Worm (Caenorhabditis elegans) whole organism, midembryonic: ENCODE measurements around the gene Y24D9A.6.

Source experiments
- cog-1 ChIP-seq: sonication (generic microtip); optimal IDR thresholded peaks from 2 replicates; lab custom pipeline; 2016; ENCODE audit warnings: missing genetic modification characterization, missing compliant biosample characterization
- flt-1 ChIP-seq: fragments of 200-800 bp; sonication (Bioruptor generic); IDR thresholded peaks from 2 replicates; pipeline ENCODE4 v1.3.6; 2022; ENCODE audit warnings: missing genetic modification characterization, missing compliant biosample characterization
- klf-2 ChIP-seq: fragments of 200-800 bp; sonication (Bioruptor generic); conservative IDR thresholded peaks from 2 replicates; pipeline ENCODE4 v1.3.6; 2022; ENCODE audit warnings: missing genetic modification reagents, missing genetic modification characterization, missing compliant biosample characterization
- med-1 ChIP-seq: sonication (generic microtip); optimal IDR thresholded peaks from 2 replicates; lab custom pipeline; 2017; ENCODE audit warnings: missing genetic modification characterization, mild to moderate bottlenecking, missing compliant biosample characterization, antibody characterized with exemption, missing genetic modification reagents; ENCODE audit not compliant: insufficient read depth
- tab-1 ChIP-seq: fragments of 200-800 bp; sonication (Bioruptor generic); IDR thresholded peaks from 2 replicates; pipeline ENCODE4 v1.3.6; 2022; ENCODE audit warnings: missing genetic modification characterization, missing compliant biosample characterization
- ztf-23 ChIP-seq: fragments of 200-800 bp; sonication (Bioruptor generic); IDR thresholded peaks from 2 replicates; pipeline ENCODE4 v1.3.6; 2022; ENCODE audit warnings: missing genetic modification reagents, missing genetic modification characterization, missing compliant biosample characterization
- ztf-29 ChIP-seq: fragments of 200-800 bp; sonication (Bioruptor generic); IDR thresholded peaks from 2 replicates; pipeline ENCODE4 v1.3.6; 2022; ENCODE audit warnings: missing genetic modification reagents, missing genetic modification characterization, missing compliant biosample characterization

- TF ChIP-seq med-1 (GFP tag; lab: Kevin White, UChicago) (no peak), ztf-23 (no peak), tab-1 (GFP tag; lab: Robert Waterston, UW) (no peak), cog-1 (tag; lab: Kevin White, UChicago) (no peak), flt-1 (GFP tag; lab: Robert Waterston, UW) (no peak), ztf-29 (GFP tag; lab: Robert Waterston, UW) (no peak), klf-2 (GFP tag; lab: Robert Waterston, UW) (no peak)
Measured at ce11 chrIV:4423026-4423425, 22.8 kb upstream of the Y24D9A.6 start.
